Worm (Caenorhabditis elegans) whole organism, L4 larva: Measurements from ENCODE around the gene srlf-16.

Source experiments
- F10B5.3 ChIP-seq: sonication (generic microtip); optimal IDR thresholded peaks from 2 replicates; lab custom pipeline; 2016; ENCODE audit warnings: mild to moderate bottlenecking, missing genetic modification characterization, missing compliant biosample characterization
- T20F7.1 ChIP-seq: fragments of 200-800 bp; sonication (Bioruptor generic); optimal IDR thresholded peaks from 2 replicates; lab custom pipeline; 2018; ENCODE audit warnings: mild to moderate bottlenecking, missing genetic modification characterization, missing compliant biosample characterization
- Y5F2A.4 ChIP-seq: fragments of 200-800 bp; sonication (Bioruptor generic); optimal IDR thresholded peaks from 2 replicates; lab custom pipeline; 2018; ENCODE audit warnings: mild to moderate bottlenecking, missing genetic modification characterization, missing compliant biosample characterization
- ZK337.2 ChIP-seq: fragments of 200-800 bp; sonication (Bioruptor generic); IDR thresholded peaks from 2 replicates; pipeline ENCODE4 v1.3.6; 2022; ENCODE audit warnings: missing genetic modification reagents, missing genetic modification characterization, missing compliant biosample characterization
- ZK546.5 ChIP-seq, 2 experiments: sonication (generic microtip); optimal IDR thresholded peaks; 2 replicates each; lab custom pipeline; 2017; ENCODE audit warnings: missing biosample characterization in 2 of 2, missing genetic modification characterization in 2 of 2
- arid-1 ChIP-seq: fragments of 200-800 bp; sonication (Bioruptor generic); conservative IDR thresholded peaks from 2 replicates; pipeline ENCODE4 v1.3.6; 2022; ENCODE audit warnings: missing genetic modification reagents, missing genetic modification characterization, missing compliant biosample characterization
- ceh-28 ChIP-seq: fragments of 150-350 bp; optimal IDR thresholded peaks from 2 replicates; lab custom pipeline; 2014; ENCODE audit warnings: missing biosample characterization, missing genetic modification reagents, missing genetic modification characterization
- ceh-32 ChIP-seq: sonication (generic microtip); optimal IDR thresholded peaks from 2 replicates; lab custom pipeline; 2016; ENCODE audit warnings: mild to moderate bottlenecking, missing genetic modification characterization, missing compliant biosample characterization; ENCODE audit not compliant: poor library complexity
- ctbp-1 ChIP-seq: fragments of 200-800 bp; sonication (Bioruptor generic); IDR thresholded peaks from 2 replicates; pipeline ENCODE4 v1.3.6; 2022; ENCODE audit warnings: missing genetic modification reagents, missing genetic modification characterization, missing compliant biosample characterization
- daf-16 ChIP-seq, 3 experiments: sonication (generic microtip); optimal IDR thresholded peaks; 2 replicates each; lab custom pipeline; 2016 to 2017; ENCODE audit warnings: missing genetic modification characterization in 3 of 3, missing genetic modification reagents in 3 of 3, mild to moderate bottlenecking in 2 of 3, missing compliant biosample characterization in 2 of 3, missing biosample characterization in 1 of 3, moderate library complexity in 1 of 3
- daf-8 ChIP-seq: fragments of 200-800 bp; sonication (Bioruptor generic); IDR thresholded peaks from 2 replicates; pipeline ENCODE4 v1.3.6; 2022; ENCODE audit warnings: missing genetic modification characterization, missing compliant biosample characterization
- dmd-6 ChIP-seq: fragments of 200-800 bp; sonication (Bioruptor generic); IDR thresholded peaks from 2 replicates; pipeline ENCODE4 v1.3.6; 2022; ENCODE audit warnings: missing genetic modification reagents, missing genetic modification characterization, missing compliant biosample characterization
- dpl-1 ChIP-seq: fragments of 150-350 bp; optimal IDR thresholded peaks from 2 replicates; lab custom pipeline; 2014; ENCODE audit warnings: missing biosample characterization, missing genetic modification reagents, missing genetic modification characterization
- egl-43 ChIP-seq: fragments of 200-800 bp; sonication (Bioruptor generic); IDR thresholded peaks from 2 replicates; pipeline ENCODE4 v1.3.6; 2022; ENCODE audit warnings: missing genetic modification reagents, missing genetic modification characterization, missing compliant biosample characterization
- fos-1 ChIP-seq: fragments of 150-350 bp; optimal IDR thresholded peaks from 2 replicates; lab custom pipeline; 2014; ENCODE audit warnings: missing biosample characterization, missing genetic modification characterization
- gei-8 ChIP-seq: fragments of 200-800 bp; sonication (Bioruptor generic); optimal IDR thresholded peaks from 2 replicates; lab custom pipeline; 2018; ENCODE audit warnings: mild to moderate bottlenecking, missing genetic modification characterization, missing compliant biosample characterization
- hif-1 ChIP-seq, 2 experiments: sonication (generic microtip); optimal IDR thresholded peaks; 2 replicates each; lab custom pipeline; 2016 to 2017; ENCODE audit warnings: missing compliant biosample characterization in 2 of 2, missing genetic modification characterization in 2 of 2, missing genetic modification reagents in 2 of 2, missing genotype in 2 of 2, mild to moderate bottlenecking in 1 of 2
- hlh-30 ChIP-seq: sonication (generic microtip); optimal IDR thresholded peaks from 2 replicates; lab custom pipeline; 2017; ENCODE audit warnings: antibody characterized with exemption, mild to moderate bottlenecking, missing genetic modification characterization, missing compliant biosample characterization; ENCODE audit not compliant: insufficient read depth
- lin-1 ChIP-seq: fragments of 200-800 bp; sonication (Bioruptor generic); IDR thresholded peaks from 2 replicates; pipeline ENCODE4 v1.3.6; 2022; ENCODE audit warnings: missing genetic modification reagents, missing genetic modification characterization, missing compliant biosample characterization
- lin-15B ChIP-seq: fragments of 150-350 bp; sonication (generic microtip); optimal IDR thresholded peaks from 3 replicates; lab custom pipeline; 2014; ENCODE audit warnings: missing biosample characterization, missing genetic modification characterization
- lin-38 ChIP-seq: fragments of 200-800 bp; sonication (Bioruptor generic); IDR thresholded peaks from 2 replicates; pipeline ENCODE4 v1.3.6; 2022; ENCODE audit warnings: missing genetic modification reagents, missing genetic modification characterization, missing compliant biosample characterization
- lsy-2 ChIP-seq, 2 experiments: fragments of 150-350 bp in 1 of 2; sonication (generic microtip) in 1 of 2; optimal IDR thresholded peaks; 2 replicates each; lab custom pipeline; 2014 to 2017; ENCODE audit warnings: missing biosample characterization in 2 of 2, missing genetic modification characterization in 2 of 2
- mdl-1 ChIP-seq, 2 experiments: fragments of 150-350 bp in 1 of 2; sonication (generic microtip) in 1 of 2; optimal IDR thresholded peaks; 2 replicates each; lab custom pipeline; 2014 to 2017; ENCODE audit warnings: missing biosample characterization in 2 of 2, missing genetic modification characterization in 2 of 2
- mdt-29 ChIP-seq: fragments of 200-800 bp; sonication (Bioruptor generic); IDR thresholded peaks from 2 replicates; pipeline ENCODE4 v1.3.6; 2022; ENCODE audit warnings: missing genetic modification reagents, missing genetic modification characterization, missing compliant biosample characterization
- nhr-25 ChIP-seq: sonication (generic microtip); optimal IDR thresholded peaks from 2 replicates; lab custom pipeline; 2017; ENCODE audit warnings: missing genetic modification characterization, mild to moderate bottlenecking, missing compliant biosample characterization, antibody characterized with exemption, moderate library complexity, borderline replicate concordance; ENCODE audit not compliant: insufficient read depth
- nhr-28 ChIP-seq: fragments of 150-350 bp; optimal IDR thresholded peaks from 2 replicates; lab custom pipeline; 2014; ENCODE audit warnings: missing biosample characterization, missing genetic modification characterization
- nhr-48 ChIP-seq: sonication (generic microtip); optimal IDR thresholded peaks from 2 replicates; lab custom pipeline; 2016; ENCODE audit warnings: mild to moderate bottlenecking, missing genetic modification characterization, missing compliant biosample characterization
- nhr-6 ChIP-seq: fragments of 150-350 bp; optimal IDR thresholded peaks from 2 replicates; lab custom pipeline; 2014; ENCODE audit warnings: missing biosample characterization, missing genetic modification characterization
- nhr-76 ChIP-seq: fragments of 150-350 bp; optimal IDR thresholded peaks from 2 replicates; lab custom pipeline; 2014; ENCODE audit warnings: missing biosample characterization, missing genetic modification characterization
- pqm-1 ChIP-seq: sonication (generic microtip); optimal IDR thresholded peaks from 2 replicates; lab custom pipeline; 2017; ENCODE audit warnings: missing biosample characterization, missing genetic modification characterization
- rbr-2 ChIP-seq: sonication (generic microtip); optimal IDR thresholded peaks from 2 replicates; lab custom pipeline; 2016; ENCODE audit warnings: missing genotype, missing genetic modification characterization, missing compliant biosample characterization
- sdz-12 ChIP-seq: fragments of 200-800 bp; sonication (Bioruptor generic); optimal IDR thresholded peaks from 2 replicates; lab custom pipeline; 2018; ENCODE audit warnings: mild to moderate bottlenecking, missing genetic modification characterization, missing compliant biosample characterization
- skn-1 ChIP-seq: fragments of 150-350 bp; optimal IDR thresholded peaks from 2 replicates; lab custom pipeline; 2014; ENCODE audit warnings: missing biosample characterization, missing genetic modification characterization
- snpc-1.2 ChIP-seq: fragments of 200-800 bp; sonication (Bioruptor generic); IDR thresholded peaks from 2 replicates; pipeline ENCODE4 v1.3.6; 2022; ENCODE audit warnings: missing genetic modification reagents, missing genetic modification characterization, missing compliant biosample characterization
- tra-1 ChIP-seq: fragments of 200-800 bp; sonication (Bioruptor generic); IDR thresholded peaks from 2 replicates; pipeline ENCODE4 v1.3.6; 2022; ENCODE audit warnings: missing genetic modification reagents, missing genetic modification characterization, missing compliant biosample characterization
- unc-130 ChIP-seq: sonication (generic microtip); optimal IDR thresholded peaks from 2 replicates; lab custom pipeline; 2016; ENCODE audit warnings: missing genetic modification reagents, missing genetic modification characterization, missing compliant biosample characterization
- zfp-2 ChIP-seq: sonication (generic microtip); optimal IDR thresholded peaks from 2 replicates; lab custom pipeline; 2016; ENCODE audit warnings: mild to moderate bottlenecking, missing genetic modification characterization, missing compliant biosample characterization
- zip-2 ChIP-seq: fragments of 150-350 bp; optimal IDR thresholded peaks from 2 replicates; lab custom pipeline; 2014; ENCODE audit warnings: missing biosample characterization, missing genetic modification characterization

Gene srlf-16

ce11 chrV:8075712-8076111, 28.9 kb upstream of the srlf-16 start, which contains the start of gene catp-3:
Gene catp-3 (plus strand): TSS chrV:8076012.
- TF ChIP-seq sdz-12 (no peak), rbr-2 (no peak), F10B5.3 (tag; lab: Kevin White, UChicago) (no peak), ctbp-1 (GFP tag; lab: Robert Waterston, UW) (no peak), lsy-2 (tag; optimal IDR thresholded peaks at IDR 0.05; lab: Kevin White, UChicago) (no peak), daf-8 (GFP tag; lab: Robert Waterston, UW) (no peak), unc-130 (GFP tag; lab: Kevin White, UChicago) (no peak), nhr-76 (tag; lab: Kevin White, UChicago) (no peak), hif-1 (tag; optimal IDR thresholded peaks at IDR 0.05; lab: Kevin White, UChicago) (no peak), zip-2 (tag; lab: Kevin White, UChicago) (no peak), ceh-28 (tag; lab: Kevin White, UChicago) (no peak), gei-8 (GFP tag; lab: Kevin White, UChicago) (no peak), hlh-30 (tag; lab: Kevin White, UChicago) (no peak), Y5F2A.4 (GFP tag; lab: Kevin White, UChicago) (no peak), tra-1 (no peak), T20F7.1 (no peak), fos-1 (no peak), dmd-6 (no peak), lin-15B (no peak)

- TF ChIP-seq nhr-48 (tag; lab: Kevin White, UChicago) (peak; percentile 18), ZK337.2 (no peak), nhr-6 (tag; lab: Kevin White, UChicago) (no peak), egl-43 (GFP tag; lab: Robert Waterston, UW) (no peak), nhr-28 (tag; lab: Kevin White, UChicago) (peak; percentile 27), daf-16 (GFP tag; optimal IDR thresholded peaks at IDR 0.05; lab: Kevin White, UChicago) (no peak), daf-16 (tag; optimal IDR thresholded peaks at IDR 0.05; lab: Kevin White, UChicago) (no peak), mdt-29 (GFP tag; lab: Robert Waterston, UW) (no peak), arid-1 (GFP tag; lab: Robert Waterston, UW) (no peak), nhr-25 (no peak), nhr-76 (tag; lab: Kevin White, UChicago) (no peak), mdl-1 (tag; optimal IDR thresholded peaks at IDR 0.05; lab: Kevin White, UChicago) (peak in 1 of 2 experiments; percentile 32)
These were observed 24.8 kb upstream of the srlf-16 start for ce11 chrV:8079813-8080212.

ce11 chrV:8081579-8081978, 23.0 kb upstream of the srlf-16 start, which contains the start of gene str-131:
Gene str-131 (minus strand): TSS chrV:8081679.
- no peak for TF ChIP-seq skn-1 (tag; lab: Kevin White, UChicago)
- no peak for TF ChIP-seq lin-38 (GFP tag; lab: Robert Waterston, UW)
- no peak for TF ChIP-seq dmd-6
- no peak for TF ChIP-seq ZK337.2

ce11 chrV:8085141-8085540, 19.4 kb upstream of the srlf-16 start, which contains the start of gene C09H5.7:
Gene C09H5.7 (minus strand): TSS chrV:8085241.
- TF ChIP-seq unc-130 (GFP tag; lab: Kevin White, UChicago) (no peak), dpl-1 (GFP tag; lab: Kevin White, UChicago) (no peak), fos-1 (no peak), ceh-32 (tag; lab: Kevin White, UChicago) (no peak), Y5F2A.4 (GFP tag; lab: Kevin White, UChicago) (no peak), lin-1 (GFP tag; lab: Robert Waterston, UW) (no peak), ZK546.5 (tag; optimal IDR thresholded peaks at IDR 0.05; lab: Kevin White, UChicago) (no peak), pqm-1 (tag; lab: Kevin White, UChicago) (no peak), snpc-1.2 (GFP tag; lab: Robert Waterston, UW) (no peak), zfp-2 (tag; lab: Kevin White, UChicago) (no peak)
